Comparison of ENCODE assay signal across 5 worm cellular contexts in genomic region chrIV:4093087-4093486, ce11.
TF ChIP-seq lines count a peak whose summit lies in the region.

No protein-coding gene starts in this region.

TF ChIP-seq in whole organism, L1 larva, 84 proteins besides CTCF, POLR2A, EP300 and RAD21 (continued from another document and continues in another):
- peak; percentile 70 for TF ChIP-seq ztf-4 (tag; optimal IDR thresholded peaks at IDR 0.05; lab: Kevin White, UChicago)
- peak; percentile 60 to 62 for TF ChIP-seq lin-35 (GFP tag; optimal IDR thresholded peaks at IDR 0.05; lab: Kevin White, UChicago)
- peak; percentile 42 for TF ChIP-seq snpc-4 (tag; optimal IDR thresholded peaks at IDR 0.05; lab: Kevin White, UChicago)
- TF ChIP-seq swsn-7 (tag; optimal IDR thresholded peaks at IDR 0.05; lab: Kevin White, UChicago): peak; percentile 88
- no peak for TF ChIP-seq ets-5 (GFP tag; IDR thresholded peaks at IDR 0.05; lab: Robert Waterston, UW)
- peak; percentile 76 for TF ChIP-seq jun-1 (tag; optimal IDR thresholded peaks at IDR 0.05; lab: Kevin White, UChicago)
- TF ChIP-seq grh-1 (GFP tag; IDR thresholded peaks at IDR 0.05; lab: Robert Waterston, UW): peak; percentile 60; the same call in 1 of the 2 replicates
- peak; percentile 87 for TF ChIP-seq nhr-47 (tag; optimal IDR thresholded peaks at IDR 0.05; lab: Kevin White, UChicago)
- TF ChIP-seq hpl-2 (GFP tag; optimal IDR thresholded peaks at IDR 0.05; lab: Kevin White, UChicago): no peak
- TF ChIP-seq ceh-88 (GFP tag; IDR thresholded peaks at IDR 0.05; lab: Robert Waterston, UW): peak; percentile 64
- peak; percentile 76 for TF ChIP-seq skn-1 (tag; optimal IDR thresholded peaks at IDR 0.05; lab: Kevin White, UChicago)
- peak; percentile 90 for TF ChIP-seq nhr-85 (tag; lab: Kevin White, UChicago)
- no peak for TF ChIP-seq zip-4 (GFP tag; optimal IDR thresholded peaks at IDR 0.05; lab: Kevin White, UChicago)
- peak; percentile 4 to 58 for TF ChIP-seq egl-27 (tag; optimal IDR thresholded peaks at IDR 0.05; lab: Kevin White, UChicago)
- TF ChIP-seq egl-13 (tag; optimal IDR thresholded peaks at IDR 0.05; lab: Kevin White, UChicago): peak; percentile 78
- TF ChIP-seq xbp-1 (tag; optimal IDR thresholded peaks at IDR 0.05; lab: Kevin White, UChicago): peak; percentile 81
- peak; percentile 1 for TF ChIP-seq nhr-237 (tag; optimal IDR thresholded peaks at IDR 0.05; lab: Kevin White, UChicago)
- no peak for TF ChIP-seq unc-62 (GFP tag; optimal IDR thresholded peaks at IDR 0.05; lab: Kevin White, UChicago)
- TF ChIP-seq ceh-8 (GFP tag; optimal IDR thresholded peaks at IDR 0.05; lab: Kevin White, UChicago): no peak
- TF ChIP-seq blmp-1 (tag; optimal IDR thresholded peaks at IDR 0.05; lab: Kevin White, UChicago): no peak
- no peak for TF ChIP-seq unc-130 (tag; optimal IDR thresholded peaks at IDR 0.05; lab: Kevin White, UChicago)
- TF ChIP-seq irx-1 (tag; optimal IDR thresholded peaks at IDR 0.05; lab: Kevin White, UChicago): peak; percentile 38
- TF ChIP-seq mab-9 (GFP tag; IDR thresholded peaks at IDR 0.05; lab: Robert Waterston, UW): peak; percentile 56; the same call in 1 of the 2 replicates
- TF ChIP-seq lin-13 (GFP tag; optimal IDR thresholded peaks at IDR 0.05; lab: Kevin White, UChicago): peak; percentile 32
- no peak for TF ChIP-seq lir-3 (tag; optimal IDR thresholded peaks at IDR 0.05; lab: Kevin White, UChicago; ENCODE audit: poor library complexity)
- peak; percentile 39 to 69 (median 67) for TF ChIP-seq ceh-82 (tag; optimal IDR thresholded peaks at IDR 0.05; lab: Kevin White, UChicago)

TF ChIP-seq in whole organism, L2 larva, 48 proteins besides CTCF, POLR2A, EP300 and RAD21 (continued from another document):
- TF ChIP-seq ceh-16 (tag; optimal IDR thresholded peaks at IDR 0.05; lab: Kevin White, UChicago): no peak
- TF ChIP-seq elt-1 (tag; optimal IDR thresholded peaks at IDR 0.05; lab: Kevin White, UChicago): no peak

TF ChIP-seq in whole organism, L3 larva, 47 proteins besides CTCF, POLR2A, EP300 and RAD21 (continued from another document):
- no peak for TF ChIP-seq egl-27 (tag; optimal IDR thresholded peaks at IDR 0.05; lab: Kevin White, UChicago)
- TF ChIP-seq elt-2 (tag; optimal IDR thresholded peaks at IDR 0.05; lab: Kevin White, UChicago): peak; percentile 58
- TF ChIP-seq mdl-1 (tag; optimal IDR thresholded peaks at IDR 0.05; lab: Kevin White, UChicago): peak; percentile 29
- TF ChIP-seq skn-1 (tag; optimal IDR thresholded peaks at IDR 0.05; lab: Kevin White, UChicago): no peak
- no peak for TF ChIP-seq ceh-9 (tag; optimal IDR thresholded peaks at IDR 0.05; lab: Kevin White, UChicago)
- TF ChIP-seq pqm-1 (tag; optimal IDR thresholded peaks at IDR 0.05; lab: Kevin White, UChicago): no peak
- no peak for TF ChIP-seq nhr-28 (tag; optimal IDR thresholded peaks at IDR 0.05; lab: Kevin White, UChicago)
- no peak for TF ChIP-seq nhr-76 (tag; optimal IDR thresholded peaks at IDR 0.05; lab: Kevin White, UChicago)
- TF ChIP-seq egl-5 (tag; optimal IDR thresholded peaks at IDR 0.05; lab: Kevin White, UChicago): peak; percentile 10
- peak; percentile 84 for TF ChIP-seq nfya-1 (tag; optimal IDR thresholded peaks at IDR 0.05; lab: Kevin White, UChicago; ENCODE audit: insufficient read depth)
- TF ChIP-seq lin-15B (tag; optimal IDR thresholded peaks at IDR 0.05; lab: Kevin White, UChicago): peak; percentile 47

TF ChIP-seq in whole organism, L4 larva, 104 proteins besides CTCF, POLR2A, EP300 and RAD21 (continued from another document):
- TF ChIP-seq madf-9 (GFP tag; conservative IDR thresholded peaks at IDR 0.05; lab: Robert Waterston, UW): 0 out of 2 replicates have a peak, but pooled peaks have one; percentile 14
- TF ChIP-seq F10B5.3 (tag; optimal IDR thresholded peaks at IDR 0.05; lab: Kevin White, UChicago): no peak
- TF ChIP-seq hif-1 (tag; optimal IDR thresholded peaks at IDR 0.05; lab: Kevin White, UChicago): peak in 1 of 2 experiments; percentile 47
- TF ChIP-seq lin-38 (GFP tag; IDR thresholded peaks at IDR 0.05; lab: Robert Waterston, UW): peak; percentile 55
- peak; percentile 46; the same call in 1 of the 2 replicates for TF ChIP-seq egl-43 (GFP tag; IDR thresholded peaks at IDR 0.05; lab: Robert Waterston, UW)
- peak; percentile 63; the same call in 1 of the 2 replicates for TF ChIP-seq set-16 (GFP tag; IDR thresholded peaks at IDR 0.05; lab: Robert Waterston, UW)
- TF ChIP-seq tra-1 (GFP tag; IDR thresholded peaks at IDR 0.05; lab: Robert Waterston, UW): peak; percentile 62; the same call in 1 of the 2 replicates
- peak; percentile 5 for TF ChIP-seq spr-1 (tag; optimal IDR thresholded peaks at IDR 0.05; lab: Kevin White, UChicago)
- TF ChIP-seq ctbp-1 (GFP tag; IDR thresholded peaks at IDR 0.05; lab: Robert Waterston, UW): peak; percentile 70; the same call in 1 of the 2 replicates
- TF ChIP-seq cey-2 (tag; optimal IDR thresholded peaks at IDR 0.05; lab: Kevin White, UChicago; ENCODE audit: borderline replicate concordance, insufficient read depth): no peak
- peak; percentile 57 for TF ChIP-seq duxl-1 (tag; optimal IDR thresholded peaks at IDR 0.05; lab: Kevin White, UChicago; ENCODE audit: poor library complexity)
- peak; percentile 17 for TF ChIP-seq ama-1 (optimal IDR thresholded peaks at IDR 0.05; lab: Kevin White, UChicago)
- TF ChIP-seq aha-1 (tag; lab: Kevin White, UChicago): peak; percentile 94

TF ChIP-seq in whole organism, late embryonic, 69 proteins besides CTCF, POLR2A, EP300 and RAD21 (continued from another document):
- no peak for TF ChIP-seq dmd-4 (tag; optimal IDR thresholded peaks at IDR 0.05; lab: Kevin White, UChicago; ENCODE audit: borderline replicate concordance)
- no peak for TF ChIP-seq hlh-30 (tag; optimal IDR thresholded peaks at IDR 0.05; lab: Kevin White, UChicago; ENCODE audit: insufficient read depth)
- peak; percentile 17 for TF ChIP-seq unc-42 (tag; optimal IDR thresholded peaks at IDR 0.05; lab: Kevin White, UChicago)
